Fruit fly (Drosophila melanogaster) whole organism, embryonic: ENCODE measurements around the gene hng2.

ENCODE experiments used
- C15 ChIP-seq: fragments of 200-800 bp; sonication (Bioruptor generic); IDR thresholded peaks from 3 replicates; pipeline ENCODE4 v1.3.6; 2022; ENCODE audit warnings: missing biosample characterization, missing genetic modification characterization
- CG10321 ChIP-seq: fragments of 200-800 bp; sonication (Bioruptor generic); IDR thresholded peaks from 2 replicates; pipeline ENCODE4 v1.3.6; 2022; ENCODE audit warnings: missing biosample characterization, missing genetic modification characterization
- CG12155 ChIP-seq: fragments of 200-800 bp; sonication (Bioruptor generic); optimal IDR thresholded peaks from 3 replicates; lab custom pipeline; 2016; ENCODE audit warnings: missing biosample characterization, missing genetic modification characterization
- CG13287 ChIP-seq: fragments of 200-800 bp; sonication (Bioruptor generic); IDR thresholded peaks from 2 replicates; pipeline ENCODE4 v1.3.6; 2022; ENCODE audit warnings: missing biosample characterization, missing genetic modification characterization; ENCODE audit not compliant: partially characterized antibody
- CG14014 ChIP-seq: fragments of 200-800 bp; sonication (Bioruptor generic); IDR thresholded peaks from 2 replicates; pipeline ENCODE4 v1.3.6; 2022; ENCODE audit warnings: missing biosample characterization, missing genetic modification characterization
- CG1602 ChIP-seq: fragments of 200-800 bp; sonication (Bioruptor generic); optimal IDR thresholded peaks from 3 replicates; lab custom pipeline; 2016; ENCODE audit warnings: missing biosample characterization, missing genetic modification characterization
- CG17359 ChIP-seq: fragments of 200-800 bp; sonication (Bioruptor generic); optimal IDR thresholded peaks from 3 replicates; lab custom pipeline; 2018; ENCODE audit warnings: missing biosample characterization, mild to moderate bottlenecking, missing genetic modification characterization, moderate library complexity
- CG17385 ChIP-seq: fragments of 200-800 bp; sonication (Bioruptor generic); optimal IDR thresholded peaks from 3 replicates; lab custom pipeline; 2018; ENCODE audit warnings: missing biosample characterization, mild to moderate bottlenecking, missing genetic modification characterization
- CG1792 ChIP-seq: fragments of 200-800 bp; sonication (Bioruptor generic); optimal IDR thresholded peaks from 2 replicates; lab custom pipeline; 2016; ENCODE audit warnings: missing biosample characterization, missing genetic modification characterization
- CG2875 ChIP-seq: fragments of 200-800 bp; sonication (Bioruptor generic); optimal IDR thresholded peaks from 2 replicates; lab custom pipeline; 2017; ENCODE audit warnings: missing biosample characterization, mild to moderate bottlenecking, missing genetic modification characterization, missing genetic modification reagents
- CG31388 ChIP-seq: fragments of 200-800 bp; sonication (Bioruptor generic); optimal IDR thresholded peaks from 2 replicates; lab custom pipeline; 2016; ENCODE audit warnings: missing biosample characterization, missing genetic modification characterization
- CG5953 ChIP-seq: fragments of 200-800 bp; sonication (Bioruptor generic); IDR thresholded peaks from 2 replicates; pipeline ENCODE4 v1.3.6; 2022; ENCODE audit warnings: missing biosample characterization, missing genetic modification characterization
- CG6813 ChIP-seq: fragments of 200-800 bp; sonication (Bioruptor generic); optimal IDR thresholded peaks from 2 replicates; lab custom pipeline; 2017; ENCODE audit warnings: missing biosample characterization, missing genetic modification characterization, mild to moderate bottlenecking, moderate library complexity, missing genetic modification reagents
- CG7372 ChIP-seq: fragments of 200-800 bp; sonication (Bioruptor generic); IDR thresholded peaks from 2 replicates; pipeline ENCODE4 v1.3.6; 2022; ENCODE audit warnings: missing biosample characterization, missing genetic modification characterization
- CG9876 ChIP-seq: fragments of 200-800 bp; sonication (Bioruptor generic); optimal IDR thresholded peaks from 2 replicates; lab custom pipeline; 2016; ENCODE audit warnings: missing biosample characterization, missing genetic modification characterization
- CHES-1-like ChIP-seq: fragments of 200-800 bp; sonication (Bioruptor generic); optimal IDR thresholded peaks from 2 replicates; lab custom pipeline; 2016; ENCODE audit warnings: missing biosample characterization, missing genetic modification characterization
- D19A ChIP-seq: fragments of 200-800 bp; optimal IDR thresholded peaks from 3 replicates; lab custom pipeline; 2019; ENCODE audit warnings: missing biosample characterization, mild to moderate bottlenecking, missing genetic modification characterization, moderate library complexity
- Deaf1 ChIP-seq: fragments of 200-800 bp; optimal IDR thresholded peaks from 3 replicates; lab custom pipeline; 2019; ENCODE audit warnings: missing biosample characterization, mild to moderate bottlenecking, missing genetic modification characterization, moderate library complexity
- Elba2 ChIP-seq: fragments of 200-800 bp; sonication (Bioruptor generic); optimal IDR thresholded peaks from 3 replicates; lab custom pipeline; 2016; ENCODE audit warnings: missing biosample characterization, missing genetic modification characterization
- Ets97D ChIP-seq: fragments of 200-800 bp; sonication (Bioruptor generic); optimal IDR thresholded peaks from 3 replicates; lab custom pipeline; 2016; ENCODE audit warnings: missing biosample characterization, missing genetic modification characterization
- Fer1 ChIP-seq: fragments of 200-800 bp; sonication (Bioruptor generic); optimal IDR thresholded peaks from 2 replicates; lab custom pipeline; 2017; ENCODE audit warnings: missing biosample characterization, mild to moderate bottlenecking, missing genetic modification characterization
- Jarid2 ChIP-seq: fragments of 200-800 bp; sonication (Bioruptor generic); optimal IDR thresholded peaks from 3 replicates; lab custom pipeline; 2017; ENCODE audit warnings: mild to moderate bottlenecking, missing biosample characterization, missing genetic modification reagents, missing genetic modification characterization
- Mes4 ChIP-seq: fragments of 200-800 bp; sonication (Bioruptor generic); optimal IDR thresholded peaks from 2 replicates; lab custom pipeline; 2016; ENCODE audit warnings: missing biosample characterization, missing genetic modification characterization
- Mrtf ChIP-seq: fragments of 200-800 bp; sonication (Bioruptor generic); IDR thresholded peaks from 3 replicates; pipeline ENCODE4 v1.3.6; 2022; ENCODE audit warnings: missing biosample characterization, missing genetic modification characterization
- NFAT ChIP-seq: fragments of 200-800 bp; sonication (Bioruptor generic); IDR thresholded peaks from 2 replicates; pipeline ENCODE4 v1.3.6; 2022; ENCODE audit warnings: missing biosample characterization, missing genetic modification characterization
- Nf-YB ChIP-seq: fragments of 200-800 bp; sonication (Bioruptor generic); optimal IDR thresholded peaks from 3 replicates; lab custom pipeline; 2019; ENCODE audit warnings: missing biosample characterization, mild to moderate bottlenecking, missing genetic modification characterization, moderate library complexity
- Rfx ChIP-seq: fragments of 200-800 bp; sonication (Bioruptor generic); IDR thresholded peaks from 2 replicates; pipeline ENCODE4 v1.3.6; 2022; ENCODE audit warnings: missing biosample characterization, missing genetic modification characterization
- Ssrp ChIP-seq: fragments of 200-800 bp; sonication (Bioruptor generic); optimal IDR thresholded peaks from 2 replicates; lab custom pipeline; 2018; ENCODE audit warnings: missing biosample characterization, mild to moderate bottlenecking, missing genetic modification characterization, moderate library complexity
- ase ChIP-seq: fragments of 200-800 bp; sonication (Bioruptor generic); IDR thresholded peaks from 3 replicates; pipeline ENCODE4 v1.3.6; 2022; ENCODE audit warnings: missing biosample characterization, missing genetic modification characterization
- da ChIP-seq: fragments of 200-800 bp; sonication (Bioruptor generic); optimal IDR thresholded peaks from 2 replicates; lab custom pipeline; 2016; ENCODE audit warnings: missing biosample characterization, missing genetic modification characterization
- esg ChIP-seq: fragments of 200-800 bp; sonication (Bioruptor generic); conservative IDR thresholded peaks from 2 replicates; pipeline ENCODE4 v1.3.6; 2022; ENCODE audit warnings: missing biosample characterization, missing genetic modification characterization
- gfzf ChIP-seq: fragments of 200-800 bp; sonication (Bioruptor generic); optimal IDR thresholded peaks from 2 replicates; lab custom pipeline; 2016; ENCODE audit warnings: missing biosample characterization, mild to moderate bottlenecking, missing genetic modification characterization, moderate library complexity
- grau ChIP-seq: fragments of 200-800 bp; optimal IDR thresholded peaks from 3 replicates; lab custom pipeline; 2019; ENCODE audit warnings: missing biosample characterization, mild to moderate bottlenecking, missing genetic modification characterization, moderate library complexity
- kah ChIP-seq: fragments of 200-800 bp; sonication (Bioruptor generic); optimal IDR thresholded peaks from 2 replicates; lab custom pipeline; 2018; ENCODE audit warnings: missing biosample characterization, mild to moderate bottlenecking, missing genetic modification characterization
- kay ChIP-seq: fragments of 200-800 bp; sonication (Bioruptor generic); optimal IDR thresholded peaks from 2 replicates; lab custom pipeline; 2016; ENCODE audit warnings: missing biosample characterization, missing genetic modification characterization
- p53 ChIP-seq: fragments of 200-800 bp; sonication (Bioruptor generic); optimal IDR thresholded peaks from 2 replicates; lab custom pipeline; 2016; ENCODE audit warnings: missing biosample characterization, missing genetic modification characterization
- pzg ChIP-seq: fragments of 200-800 bp; sonication (Bioruptor generic); optimal IDR thresholded peaks from 3 replicates; lab custom pipeline; 2018; ENCODE audit warnings: missing biosample characterization, mild to moderate bottlenecking, missing genetic modification characterization, moderate library complexity
- repo ChIP-seq: fragments of 200-800 bp; sonication (Bioruptor generic); optimal IDR thresholded peaks from 2 replicates; lab custom pipeline; 2016; ENCODE audit warnings: missing biosample characterization, missing genetic modification characterization
- salm ChIP-seq: fragments of 200-800 bp; sonication (Bioruptor generic); optimal IDR thresholded peaks from 2 replicates; lab custom pipeline; 2018; ENCODE audit warnings: missing biosample characterization, mild to moderate bottlenecking, missing genetic modification characterization
- slou ChIP-seq: fragments of 200-800 bp; sonication (Bioruptor generic); optimal IDR thresholded peaks from 3 replicates; lab custom pipeline; 2016; ENCODE audit warnings: missing biosample characterization, missing genetic modification characterization
- ssp ChIP-seq: fragments of 200-800 bp; sonication (Bioruptor generic); IDR thresholded peaks from 2 replicates; pipeline ENCODE4 v1.3.6; 2022; ENCODE audit warnings: missing biosample characterization, missing genetic modification characterization
- stwl ChIP-seq: fragments of 200-800 bp; sonication (Bioruptor generic); optimal IDR thresholded peaks from 3 replicates; lab custom pipeline; 2018; ENCODE audit warnings: missing biosample characterization, mild to moderate bottlenecking, missing genetic modification characterization, moderate library complexity
- wek ChIP-seq: fragments of 200-800 bp; sonication (Bioruptor generic); optimal IDR thresholded peaks from 3 replicates; lab custom pipeline; 2018; ENCODE audit warnings: missing biosample characterization, mild to moderate bottlenecking, missing genetic modification characterization, moderate library complexity
- z ChIP-seq: fragments of 200-800 bp; sonication (Bioruptor generic); IDR thresholded peaks from 3 replicates; pipeline ENCODE4 v1.3.6; 2022; ENCODE audit warnings: missing biosample characterization, missing genetic modification characterization
- zfh1 ChIP-seq: fragments of 200-800 bp; sonication (Bioruptor generic); IDR thresholded peaks from 3 replicates; pipeline ENCODE4 v1.3.6; 2022; ENCODE audit warnings: missing biosample characterization, missing genetic modification characterization

The hng2 gene

dm6 chr3R:8767998-8768397 is 38.1 kb upstream of the hng2 start, which contains the start of the genes CG34135 and CG11768:
Gene CG34135, minus strand, starts transcription at chr3R:8768191.
Gene CG11768, minus strand, starts transcription at chr3R:8768200.
- TF ChIP-seq z (GFP tag; lab: Robert Waterston, UW) (peak; percentile 91), Deaf1 (tag; lab: Kevin White, UChicago) (peak; percentile 94), Mrtf (GFP tag; lab: Robert Waterston, UW) (no peak), zfh1 (GFP tag; lab: Robert Waterston, UW) (0 out of 3 replicates have a peak, but pooled peaks have one; percentile 22)

- no peak for TF ChIP-seq stwl (tag; lab: Kevin White, UChicago)
- TF ChIP-seq CG31388 (GFP tag; lab: Kevin White, UChicago) = no peak
- no peak for TF ChIP-seq repo
- no peak for TF ChIP-seq grau (tag; lab: Kevin White, UChicago)
- TF ChIP-seq CG17359 (tag; lab: Kevin White, UChicago) = no peak
- TF ChIP-seq CG6813 (GFP tag; lab: Kevin White, UChicago) = no peak
- no peak for TF ChIP-seq CG12155 (GFP tag; lab: Kevin White, UChicago)
- TF ChIP-seq kay (GFP tag; lab: Kevin White, UChicago) = no peak
- TF ChIP-seq Elba2 (GFP tag; lab: Kevin White, UChicago) = no peak
- no peak for TF ChIP-seq ssp (GFP tag; lab: Robert Waterston, UW)
Observed at dm6 chr3R:8769094-8769493, 37.0 kb upstream of the hng2 start, which contains the start of gene CG8236. Gene CG8236, plus strand, starts transcription at chr3R:8769394.

dm6 chr3R:8772591-8772990 is 33.5 kb upstream of the hng2 start, which contains the start of gene CG13318:
Gene CG13318, minus strand, starts transcription at chr3R:8772691.
- no peak for TF ChIP-seq da (GFP tag; lab: Kevin White, UChicago)

dm6 chr3R:8773135-8773534 is 33.0 kb upstream of the hng2 start, which contains the start of gene CG34301:
Gene CG34301, plus strand, starts transcription at chr3R:8773435.
- TF ChIP-seq CG17359 (tag; lab: Kevin White, UChicago) = no peak
- TF ChIP-seq D19A = no peak
- TF ChIP-seq esg (GFP tag; lab: Robert Waterston, UW) = no peak
- no peak for TF ChIP-seq wek (GFP tag; lab: Kevin White, UChicago)
- no peak for TF ChIP-seq p53
- no peak for TF ChIP-seq C15
- peak; percentile 13 for TF ChIP-seq Jarid2 (GFP tag; lab: Kevin White, UChicago)
- TF ChIP-seq slou (GFP tag; lab: Kevin White, UChicago) = no peak
- TF ChIP-seq salm (tag; lab: Kevin White, UChicago) = no peak
- no peak for TF ChIP-seq Rfx
- no peak for TF ChIP-seq z (GFP tag; lab: Robert Waterston, UW)
- 0 out of 2 replicates have a peak, but pooled peaks have one; percentile 9 for TF ChIP-seq CG13287
- TF ChIP-seq CG5953 (GFP tag; lab: Robert Waterston, UW) = no peak
- no peak for TF ChIP-seq Fer1 (GFP tag; lab: Kevin White, UChicago)

- TF ChIP-seq CG9876 (GFP tag; lab: Kevin White, UChicago) (no peak), CHES-1-like (GFP tag; lab: Kevin White, UChicago) (no peak), NFAT (GFP tag; lab: Robert Waterston, UW) (no peak), pzg (GFP tag; lab: Kevin White, UChicago) (no peak), CG14014 (GFP tag; lab: Robert Waterston, UW) (no peak), CG31388 (GFP tag; lab: Kevin White, UChicago) (no peak), kah (GFP tag; lab: Kevin White, UChicago) (no peak), CG1792 (no peak), Ets97D (GFP tag; lab: Kevin White, UChicago) (no peak), CG17385 (GFP tag; lab: Kevin White, UChicago) (no peak), ase (GFP tag; lab: Robert Waterston, UW) (no peak), gfzf (GFP tag; lab: Kevin White, UChicago) (no peak), CG10321 (GFP tag; lab: Robert Waterston, UW) (no peak), CG7372 (GFP tag; lab: Robert Waterston, UW) (no peak), Mes4 (GFP tag; lab: Kevin White, UChicago) (no peak), Nf-YB (GFP tag; lab: Kevin White, UChicago) (no peak), Ssrp (tag; lab: Kevin White, UChicago) (no peak), CG1602 (GFP tag; lab: Kevin White, UChicago) (no peak), CG2875 (GFP tag; lab: Kevin White, UChicago) (no peak)
- TF ChIP-seq, all 482 proteins: peak for 0
Observed at dm6 chr3R:8779823-8780222, 26.3 kb upstream of the hng2 start, which contains the start of gene CG33191. Gene CG33191, minus strand, starts transcription at chr3R:8779923.
